Worm (Caenorhabditis elegans) whole organism, L2 larva: ENCODE measurements around the gene F18E9.7.

ENCODE experiments used
- Y55F3AM.14 ChIP-seq: fragments of 200-800 bp; sonication (Bioruptor generic); optimal IDR thresholded peaks from 2 replicates; lab custom pipeline; 2018; ENCODE audit warnings: mild to moderate bottlenecking, missing genetic modification characterization, missing compliant biosample characterization
- blmp-1 ChIP-seq: sonication (generic microtip); optimal IDR thresholded peaks from 2 replicates; lab custom pipeline; 2017; ENCODE audit warnings: missing genetic modification characterization, mild to moderate bottlenecking, missing compliant biosample characterization, antibody characterized with exemption, moderate library complexity; ENCODE audit not compliant: insufficient read depth
- lin-13 ChIP-seq: fragments of 150-350 bp; optimal IDR thresholded peaks from 2 replicates; lab custom pipeline; 2014; ENCODE audit warnings: missing biosample characterization, missing genetic modification reagents, missing genetic modification characterization
- nhr-77 ChIP-seq: fragments of 150-350 bp; optimal IDR thresholded peaks from 2 replicates; lab custom pipeline; 2014; ENCODE audit warnings: missing biosample characterization, missing genetic modification characterization
- sem-4 ChIP-seq: fragments of 150-350 bp; optimal IDR thresholded peaks from 2 replicates; lab custom pipeline; 2014; ENCODE audit warnings: missing biosample characterization, missing genetic modification reagents, missing genetic modification characterization

DNA sequence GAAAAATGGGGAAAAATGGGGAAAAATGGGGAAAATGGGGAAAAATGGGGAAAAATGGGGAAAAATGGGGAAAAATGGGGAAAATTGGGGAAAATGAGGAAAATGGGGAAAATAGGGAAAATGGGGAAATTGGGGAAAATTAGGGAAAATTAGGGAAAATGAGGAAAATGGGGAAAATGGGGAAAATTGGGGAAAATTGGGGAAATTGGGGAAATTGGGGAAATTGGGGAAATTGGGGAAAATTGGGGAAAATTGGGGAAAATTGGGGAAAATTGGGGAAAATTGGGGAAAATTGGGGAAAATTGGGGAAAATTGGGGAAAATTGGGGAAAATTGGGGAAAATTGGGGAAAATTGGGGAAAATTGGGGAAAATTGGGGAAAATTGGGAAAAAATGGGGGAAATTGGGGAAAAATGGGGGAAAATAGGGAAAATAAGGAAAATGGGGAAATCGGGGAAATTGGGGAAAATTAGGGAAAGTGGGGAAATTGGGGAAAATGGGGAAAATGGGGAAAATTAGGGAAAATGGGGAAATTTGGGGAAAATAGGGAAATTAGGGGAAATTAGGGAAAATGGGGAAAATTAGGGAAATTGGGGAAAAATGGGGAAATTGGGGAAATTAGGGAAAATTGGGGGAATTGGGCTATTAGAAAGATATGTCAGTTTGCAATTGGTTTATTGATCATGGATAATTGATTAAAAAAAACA, 5.3 kb upstream of the F18E9.7 start:
- TF ChIP-seq sem-4 (tag; lab: Kevin White, UChicago) (no peak), Y55F3AM.14 (GFP tag; lab: Kevin White, UChicago) (no peak), lin-13 (GFP tag; lab: Kevin White, UChicago) (no peak), nhr-77 (no peak), blmp-1 (tag; lab: Kevin White, UChicago) (no peak)
